Worm (Caenorhabditis elegans): ENCODE results near the gene jmjd-4.

jmjd-4 gene

ce11 chrIII:10333961-10334542 is at the start of gene jmjd-4, which contains the start of gene mev-1:
Gene jmjd-4 (minus strand): TSS chrIII:10334018.
Gene mev-1 (plus strand): TSS chrIII:10334277.
- TF ChIP-seq sdc-2 (tag; optimal IDR thresholded peaks at IDR 0.05) (no peak), unc-42 (tag; optimal IDR thresholded peaks at IDR 0.05) (peak; percentile 31), unc-86 (tag; optimal IDR thresholded peaks at IDR 0.05) (peak; percentile 57), che-1 (tag; optimal IDR thresholded peaks at IDR 0.05) (peak; percentile 33), T23F11.4 (GFP tag; optimal IDR thresholded peaks at IDR 0.05) (no peak), ceh-48 (tag; optimal IDR thresholded peaks at IDR 0.05) (no peak), unc-55 (GFP tag; optimal IDR thresholded peaks at IDR 0.05) (no peak), ceh-14 (tag; optimal IDR thresholded peaks at IDR 0.05) (peak; percentile 43), ref-2 (tag; optimal IDR thresholded peaks at IDR 0.05) (peak; percentile 45), ets-4 (tag; optimal IDR thresholded peaks at IDR 0.05) (no peak), ceh-24 (tag; optimal IDR thresholded peaks at IDR 0.05) (no peak), C08G9.2 (tag; optimal IDR thresholded peaks at IDR 0.05) (peak; percentile 9), pha-4 (tag; optimal IDR thresholded peaks at IDR 0.05) (no peak), rnt-1 (tag; optimal IDR thresholded peaks at IDR 0.05) (peak; percentile 58), tbx-2 (tag; optimal IDR thresholded peaks at IDR 0.05) (peak; percentile 50), ceh-31 (tag; optimal IDR thresholded peaks at IDR 0.05) (peak; percentile 56), ceh-30 (tag; optimal IDR thresholded peaks at IDR 0.05) (peak; percentile 36), ceh-18 (tag; optimal IDR thresholded peaks at IDR 0.05) (peak; percentile 70), ceh-34 (tag; optimal IDR thresholded peaks at IDR 0.05) (peak; percentile 18), ahr-1 (tag; optimal IDR thresholded peaks at IDR 0.05) (peak; percentile 24), dve-1 (tag; optimal IDR thresholded peaks at IDR 0.05) (peak; percentile 36), elt-2 (tag; optimal IDR thresholded peaks at IDR 0.05) (peak; percentile 60), nfya-1 (tag; optimal IDR thresholded peaks at IDR 0.05) (peak; percentile 68), syd-9 (tag; optimal IDR thresholded peaks at IDR 0.05) (no peak), npax-4 (tag; optimal IDR thresholded peaks at IDR 0.05) (no peak), unc-3 (GFP tag; conservative IDR thresholded peaks at IDR 0.05) (peak; percentile 41; the same call in 1 of the 2 replicates), unc-3 (tag; optimal IDR thresholded peaks at IDR 0.05) (no peak), pha-2 (tag; optimal IDR thresholded peaks at IDR 0.05) (no peak), C38D4.7 (GFP tag; optimal IDR thresholded peaks at IDR 0.05) (peak; percentile 13)

- TF ChIP-seq sox-2 (GFP tag; IDR thresholded peaks at IDR 0.05) (no peak), pqm-1 (tag; optimal IDR thresholded peaks at IDR 0.05) (no peak), unc-42 (tag; optimal IDR thresholded peaks at IDR 0.05) (no peak), ceh-6 (GFP tag; optimal IDR thresholded peaks at IDR 0.05) (no peak), ceh-18 (tag; optimal IDR thresholded peaks at IDR 0.05) (no peak), pag-3 (tag; optimal IDR thresholded peaks at IDR 0.05; ENCODE audit: borderline replicate concordance) (no peak), ceh-34 (tag; optimal IDR thresholded peaks at IDR 0.05) (no peak), unc-86 (tag; optimal IDR thresholded peaks at IDR 0.05) (no peak), nhr-232 (tag; optimal IDR thresholded peaks at IDR 0.05) (no peak), Y22D7AL.16 (tag; optimal IDR thresholded peaks at IDR 0.05) (no peak), hlh-6 (tag; optimal IDR thresholded peaks at IDR 0.05) (no peak), eyg-1 (tag; optimal IDR thresholded peaks at IDR 0.05) (no peak), ama-1 (optimal IDR thresholded peaks at IDR 0.05) (no peak), unc-3 (GFP tag; conservative IDR thresholded peaks at IDR 0.05) (no peak), unc-3 (tag; optimal IDR thresholded peaks at IDR 0.05) (no peak), ceh-31 (tag; optimal IDR thresholded peaks at IDR 0.05) (no peak), K09A11.1 (tag; optimal IDR thresholded peaks at IDR 0.05; ENCODE audit: insufficient read depth) (no peak), ttx-3 (tag; optimal IDR thresholded peaks at IDR 0.05) (no peak), T23F11.4 (GFP tag; optimal IDR thresholded peaks at IDR 0.05) (no peak)
Observed at ce11 chrIII:10381473-10381872, 47.7 kb upstream of the jmjd-4 start, which contains the start of gene C38H2.2. Gene C38H2.2 (plus strand): TSS chrIII:10381773.

All from whole organism, late embryonic.